Fruit fly (Drosophila melanogaster): ENCODE data around the gene CG12236.
"Not testable (repeated sequence)": the region's sequence is repeated elsewhere in the genome, so short reads cannot be mapped to it uniquely, and the experiment has no call there.

The CG12236 gene

dm6 chrX:5926718-5927117 is 18.8 kb downstream of the CG12236 start:
- TF ChIP-seq CTCF (optimal IDR thresholded peaks at IDR 0.05) (no peak), CG8478 (optimal IDR thresholded peaks at IDR 0.05) (no peak)

- TF ChIP-seq CG8478 (optimal IDR thresholded peaks at IDR 0.05) = no peak
- TF ChIP-seq CTCF (optimal IDR thresholded peaks at IDR 0.05) = no peak
These were observed 24.5 kb downstream of the CG12236 start for dm6 chrX:5932345-5932995.

dm6 chrX:5935072-5935738 is 27.3 kb downstream of the CG12236 start:
- TF ChIP-seq CG8478 (optimal IDR thresholded peaks at IDR 0.05) = no peak
- TF ChIP-seq CTCF (optimal IDR thresholded peaks at IDR 0.05) = no peak

- TF ChIP-seq CTCF (optimal IDR thresholded peaks at IDR 0.05) = no peak
- no peak for TF ChIP-seq CG8478 (optimal IDR thresholded peaks at IDR 0.05)
These were observed 33.9 kb downstream of the CG12236 start for dm6 chrX:5941824-5942223.

dm6 chrX:5942306-5942705 is 34.4 kb downstream of the CG12236 start, which contains the start of gene CG12728:
Gene CG12728 (plus strand): TSS chrX:5942606.
- TF ChIP-seq CG8478, CTCF (optimal IDR thresholded peaks at IDR 0.05): not testable (repeated sequence)

dm6 chrX:5945052-5945830 is 37.3 kb downstream of the CG12236 start, which contains the start of gene CG32756:
Gene CG32756 (plus strand): TSS chrX:5945682.
- not testable (repeated sequence) for TF ChIP-seq CTCF, CG8478 (optimal IDR thresholded peaks at IDR 0.05)

- TF ChIP-seq CG8478 (optimal IDR thresholded peaks at IDR 0.05) (no peak), CTCF (optimal IDR thresholded peaks at IDR 0.05) (no peak)
These were observed 40.0 kb downstream of the CG12236 start, which contains the start of gene CG6041 for dm6 chrX:5947870-5948498. Gene CG6041 (plus strand): TSS chrX:5948160.

dm6 chrX:5949951-5950350 is 42.0 kb downstream of the CG12236 start, which contains the start of gene CG32755:
Gene CG32755 (plus strand): TSS chrX:5950251.
- no peak for TF ChIP-seq CG8478 (optimal IDR thresholded peaks at IDR 0.05)
- TF ChIP-seq CTCF (optimal IDR thresholded peaks at IDR 0.05) = no peak

- TF ChIP-seq CTCF (optimal IDR thresholded peaks at IDR 0.05) (no peak), CG8478 (optimal IDR thresholded peaks at IDR 0.05) (no peak)
These were observed 44.3 kb downstream of the CG12236 start, which contains the start of gene CG6048 for dm6 chrX:5952265-5952664. Gene CG6048 (plus strand): TSS chrX:5952565.

dm6 chrX:5955207-5955679 is 47.3 kb downstream of the CG12236 start, which contains the start of gene CG6067:
Gene CG6067 (plus strand): TSS chrX:5955629.
- no peak for TF ChIP-seq CG8478 (optimal IDR thresholded peaks at IDR 0.05)
- TF ChIP-seq CTCF (optimal IDR thresholded peaks at IDR 0.05) = no peak

- TF ChIP-seq CTCF (optimal IDR thresholded peaks at IDR 0.05) = peak; percentile 77 to 81
- no peak for TF ChIP-seq CG8478 (optimal IDR thresholded peaks at IDR 0.05)
These were observed 48.9 kb downstream of the CG12236 start for dm6 chrX:5956646-5957441.
